Worm (Caenorhabditis elegans) whole organism, L3 larva: ENCODE results near the gene F44G4.6.

ENCODE experiments used
- R02D3.7 ChIP-seq: fragments of 150-350 bp; optimal IDR thresholded peaks from 2 replicates; lab custom pipeline; 2014; ENCODE audit warnings: missing biosample characterization, missing genetic modification characterization
- ZK546.5 ChIP-seq: sonication (generic microtip); optimal IDR thresholded peaks from 2 replicates; lab custom pipeline; 2017; ENCODE audit warnings: missing biosample characterization, missing genetic modification characterization
- aly-2 ChIP-seq: fragments of 150-350 bp; optimal IDR thresholded peaks from 2 replicates; lab custom pipeline; 2014; ENCODE audit warnings: missing biosample characterization, missing genetic modification characterization
- ama-1 ChIP-seq: fragments of 150-350 bp; optimal IDR thresholded peaks from 2 replicates; lab custom pipeline; 2018
- ceh-16 ChIP-seq: sonication (generic microtip); optimal IDR thresholded peaks from 2 replicates; lab custom pipeline; 2017; ENCODE audit warnings: missing biosample characterization, missing genetic modification characterization
- ceh-28 ChIP-seq: fragments of 150-350 bp; optimal IDR thresholded peaks from 2 replicates; lab custom pipeline; 2014; ENCODE audit warnings: missing biosample characterization, missing genetic modification reagents, missing genetic modification characterization
- ceh-82 ChIP-seq: fragments of 150-350 bp; optimal IDR thresholded peaks from 2 replicates; lab custom pipeline; 2014; ENCODE audit warnings: missing biosample characterization, missing genetic modification characterization
- ceh-9 ChIP-seq: sonication (generic microtip); optimal IDR thresholded peaks from 2 replicates; lab custom pipeline; 2018; ENCODE audit warnings: missing biosample characterization, missing genetic modification characterization
- daf-12 ChIP-seq: fragments of 150-350 bp; optimal IDR thresholded peaks from 2 replicates; lab custom pipeline; 2014; ENCODE audit warnings: missing biosample characterization, missing genetic modification reagents, missing genetic modification characterization
- egl-27 ChIP-seq: sonication (generic microtip); optimal IDR thresholded peaks from 4 replicates; lab custom pipeline; 2017; ENCODE audit warnings: missing biosample characterization, missing genetic modification reagents, missing genetic modification characterization
- egl-5 ChIP-seq: fragments of 150-350 bp; optimal IDR thresholded peaks from 2 replicates; lab custom pipeline; 2017; ENCODE audit warnings: missing biosample characterization, missing genetic modification reagents, missing genetic modification characterization, inconsistent platforms
- elt-1 ChIP-seq: fragments of 150-350 bp; optimal IDR thresholded peaks from 2 replicates; lab custom pipeline; 2014; ENCODE audit warnings: missing biosample characterization, missing genetic modification characterization
- elt-2 ChIP-seq: sonication (generic microtip); optimal IDR thresholded peaks from 2 replicates; lab custom pipeline; 2016; ENCODE audit warnings: missing genetic modification reagents, mild to moderate bottlenecking, missing genetic modification characterization, missing compliant biosample characterization
- elt-3 ChIP-seq, 3 experiments: fragments of 150-350 bp in 1 of 3; sonication (generic microtip) in 2 of 3; optimal IDR thresholded peaks; 2 replicates in 2 of 3; 4 replicates in 1 of 3; lab custom pipeline; 2014 to 2017; ENCODE audit warnings: missing biosample characterization in 3 of 3, missing genetic modification characterization in 3 of 3
- eor-1 ChIP-seq, 2 experiments: fragments of 150-350 bp; optimal IDR thresholded peaks; 2 replicates each; lab custom pipeline; 2014 to 2018; ENCODE audit warnings: missing biosample characterization in 2 of 2, missing genetic modification characterization in 2 of 2
- fkh-10 ChIP-seq: sonication (generic microtip); optimal IDR thresholded peaks from 2 replicates; lab custom pipeline; 2017; ENCODE audit warnings: missing biosample characterization, missing genetic modification reagents, missing genetic modification characterization
- fkh-2 ChIP-seq: fragments of 150-350 bp; optimal IDR thresholded peaks from 2 replicates; lab custom pipeline; 2014; ENCODE audit warnings: missing biosample characterization, missing genetic modification reagents, missing genetic modification characterization
- fos-1 ChIP-seq: fragments of 150-350 bp; optimal IDR thresholded peaks from 2 replicates; lab custom pipeline; 2014; ENCODE audit warnings: missing biosample characterization, missing genetic modification characterization
- hmg-11 ChIP-seq: sonication (generic microtip); optimal IDR thresholded peaks from 2 replicates; lab custom pipeline; 2016; ENCODE audit warnings: missing genetic modification characterization, missing compliant biosample characterization
- jun-1 ChIP-seq: fragments of 150-350 bp; optimal IDR thresholded peaks from 2 replicates; lab custom pipeline; 2014; ENCODE audit warnings: missing biosample characterization, missing genetic modification reagents, missing genetic modification characterization
- lin-15B ChIP-seq: fragments of 150-350 bp; optimal IDR thresholded peaks from 2 replicates; lab custom pipeline; 2014; ENCODE audit warnings: missing biosample characterization, missing genetic modification characterization
- lin-39 ChIP-seq: fragments of 150-350 bp; optimal IDR thresholded peaks from 2 replicates; lab custom pipeline; 2018; ENCODE audit warnings: missing biosample characterization, missing genetic modification reagents, missing genetic modification characterization
- lsy-12 ChIP-seq: sonication (generic microtip); optimal IDR thresholded peaks from 2 replicates; lab custom pipeline; 2016; ENCODE audit warnings: mild to moderate bottlenecking, missing genetic modification characterization, missing compliant biosample characterization
- mdl-1 ChIP-seq: fragments of 150-350 bp; optimal IDR thresholded peaks from 2 replicates; lab custom pipeline; 2014; ENCODE audit warnings: missing biosample characterization, missing genetic modification characterization
- mml-1 ChIP-seq: fragments of 150-350 bp; sonication (generic microtip); optimal IDR thresholded peaks from 3 replicates; lab custom pipeline; 2014; ENCODE audit warnings: missing biosample characterization, missing genetic modification characterization
- nfya-1 ChIP-seq: sonication (generic microtip); optimal IDR thresholded peaks from 2 replicates; lab custom pipeline; 2017; ENCODE audit warnings: missing genetic modification characterization, mild to moderate bottlenecking, missing compliant biosample characterization, antibody characterized with exemption, moderate library complexity; ENCODE audit not compliant: insufficient read depth
- nhr-11 ChIP-seq: fragments of 150-350 bp; optimal IDR thresholded peaks from 2 replicates; lab custom pipeline; 2014; ENCODE audit warnings: missing biosample characterization, missing genetic modification characterization
- nhr-12 ChIP-seq: fragments of 150-350 bp; optimal IDR thresholded peaks from 2 replicates; lab custom pipeline; 2014; ENCODE audit warnings: missing biosample characterization, missing genetic modification characterization
- nhr-23 ChIP-seq: fragments of 150-350 bp; optimal IDR thresholded peaks from 2 replicates; lab custom pipeline; 2014; ENCODE audit warnings: missing biosample characterization, missing genetic modification reagents, missing genetic modification characterization
- nhr-237 ChIP-seq: fragments of 150-350 bp; optimal IDR thresholded peaks from 2 replicates; lab custom pipeline; 2014; ENCODE audit warnings: missing biosample characterization, missing genetic modification characterization
- nhr-25 ChIP-seq: sonication (generic microtip); optimal IDR thresholded peaks from 2 replicates; lab custom pipeline; 2017; ENCODE audit warnings: missing biosample characterization, missing genetic modification characterization
- nhr-28 ChIP-seq: fragments of 150-350 bp; optimal IDR thresholded peaks from 2 replicates; lab custom pipeline; 2014; ENCODE audit warnings: missing biosample characterization, missing genetic modification characterization
- nhr-43 ChIP-seq: sonication (generic microtip); optimal IDR thresholded peaks from 2 replicates; lab custom pipeline; 2016; ENCODE audit warnings: mild to moderate bottlenecking, missing genetic modification characterization, missing compliant biosample characterization; ENCODE audit not compliant: poor library complexity, severe bottlenecking
- nhr-67 ChIP-seq: fragments of 150-350 bp; optimal IDR thresholded peaks from 2 replicates; lab custom pipeline; 2014; ENCODE audit warnings: missing biosample characterization, missing genetic modification characterization
- nhr-76 ChIP-seq: fragments of 150-350 bp; sonication (generic microtip); optimal IDR thresholded peaks from 5 replicates; lab custom pipeline; 2014; ENCODE audit warnings: missing biosample characterization, missing genetic modification characterization
- nhr-77 ChIP-seq: fragments of 150-350 bp; optimal IDR thresholded peaks from 2 replicates; lab custom pipeline; 2014; ENCODE audit warnings: missing biosample characterization, missing genetic modification characterization
- pha-4 ChIP-seq: fragments of 150-350 bp; optimal IDR thresholded peaks from 2 replicates; lab custom pipeline; 2014; ENCODE audit warnings: missing biosample characterization, missing genetic modification reagents, missing genetic modification characterization
- pqm-1 ChIP-seq: fragments of 150-350 bp; optimal IDR thresholded peaks from 2 replicates; lab custom pipeline; 2017; ENCODE audit warnings: missing biosample characterization, missing genetic modification characterization, inconsistent platforms
- sea-2 ChIP-seq: fragments of 150-350 bp; sonication (generic microtip); optimal IDR thresholded peaks from 4 replicates; lab custom pipeline; 2014; ENCODE audit warnings: missing biosample characterization, missing genetic modification reagents, missing genetic modification characterization
- skn-1 ChIP-seq: fragments of 150-350 bp; optimal IDR thresholded peaks from 2 replicates; lab custom pipeline; 2014; ENCODE audit warnings: missing biosample characterization, missing genetic modification characterization
- snpc-4 ChIP-seq: fragments of 150-350 bp; optimal IDR thresholded peaks from 2 replicates; lab custom pipeline; 2014; ENCODE audit warnings: missing biosample characterization, missing genetic modification characterization
- tbx-2 ChIP-seq: sonication (generic microtip); optimal IDR thresholded peaks from 2 replicates; lab custom pipeline; 2016; ENCODE audit warnings: mild to moderate bottlenecking, missing genetic modification characterization, missing compliant biosample characterization
- unc-39 ChIP-seq: sonication (generic microtip); optimal IDR thresholded peaks from 4 replicates; lab custom pipeline; 2017; ENCODE audit warnings: missing biosample characterization, missing genetic modification characterization
- unc-62 ChIP-seq: fragments of 150-350 bp; sonication (generic microtip); optimal IDR thresholded peaks from 4 replicates; lab custom pipeline; 2014; ENCODE audit warnings: missing biosample characterization, missing genetic modification reagents, missing genetic modification characterization
- zag-1 ChIP-seq: fragments of 150-350 bp; optimal IDR thresholded peaks from 2 replicates; lab custom pipeline; 2014; ENCODE audit warnings: missing biosample characterization, missing genetic modification characterization
- ztf-11 ChIP-seq: fragments of 150-350 bp; optimal IDR thresholded peaks from 2 replicates; lab custom pipeline; 2014; ENCODE audit warnings: missing biosample characterization, missing genetic modification characterization
- ztf-4 ChIP-seq: fragments of 150-350 bp; optimal IDR thresholded peaks from 2 replicates; lab custom pipeline; 2014; ENCODE audit warnings: missing biosample characterization, missing genetic modification characterization

The F44G4.6 gene

ce11 chrII:8969251-8970183, 32.1 kb downstream of the F44G4.6 start, which contains the start of the genes szy-20 and C18E9.5 (continued):
- peak; percentile 65 for TF ChIP-seq nhr-43
- TF ChIP-seq ceh-16 = no peak
- peak; percentile 76 for TF ChIP-seq elt-2 (tag; lab: Kevin White, UChicago)
- TF ChIP-seq hmg-11 (tag; lab: Kevin White, UChicago) = peak; percentile 69
- TF ChIP-seq egl-5 = peak; percentile 20
- TF ChIP-seq lin-39 (tag; lab: Kevin White, UChicago) = peak; percentile 70
- peak; percentile 71 for TF ChIP-seq jun-1 (tag; lab: Kevin White, UChicago)
- TF ChIP-seq ceh-82 (tag; lab: Kevin White, UChicago) = peak; percentile 52
- TF ChIP-seq nhr-23 (tag; lab: Kevin White, UChicago) = peak; percentile 71
- no peak for TF ChIP-seq unc-62 (GFP tag; lab: Kevin White, UChicago)
- TF ChIP-seq fos-1 (tag; lab: Kevin White, UChicago) = no peak
- no peak for TF ChIP-seq nhr-76 (tag; lab: Kevin White, UChicago)
- peak; percentile 52 for TF ChIP-seq fkh-10

ce11 chrII:8964835-8965234, 36.8 kb downstream of the F44G4.6 start, which contains the start of the genes ndub-3 and C18E9.2:
ndub-3 (minus strand) TSS chrII:8964890.
C18E9.2 (plus strand) TSS chrII:8965006.
- TF ChIP-seq nhr-237 (no peak), fkh-2 (tag; lab: Kevin White, UChicago) (no peak), unc-62 (GFP tag; lab: Kevin White, UChicago) (no peak), ztf-11 (tag; lab: Kevin White, UChicago) (no peak), nhr-67 (no peak), lin-15B (peak; percentile 62), ceh-28 (peak; percentile 51), fkh-10 (no peak), nhr-11 (no peak), ceh-9 (tag; lab: Kevin White, UChicago) (no peak), eor-1 (tag; optimal IDR thresholded peaks at IDR 0.05; lab: Kevin White, UChicago) (no peak), elt-2 (tag; lab: Kevin White, UChicago) (peak; percentile 5), hmg-11 (tag; lab: Kevin White, UChicago) (peak; percentile 37), R02D3.7 (tag; lab: Kevin White, UChicago) (peak; percentile 85), nhr-76 (tag; lab: Kevin White, UChicago) (no peak), elt-1 (tag; lab: Kevin White, UChicago) (no peak), lsy-12 (no peak), nhr-23 (tag; lab: Kevin White, UChicago) (peak; percentile 13), daf-12 (tag; lab: Kevin White, UChicago) (no peak), pqm-1 (tag; lab: Kevin White, UChicago) (peak; percentile 25), nfya-1 (tag; lab: Kevin White, UChicago) (peak; percentile 64), skn-1 (tag; lab: Kevin White, UChicago) (no peak), unc-39 (tag; lab: Kevin White, UChicago) (no peak), ZK546.5 (tag; lab: Kevin White, UChicago) (no peak), ceh-82 (tag; lab: Kevin White, UChicago) (no peak), nhr-12 (tag; lab: Kevin White, UChicago) (no peak), lin-39 (tag; lab: Kevin White, UChicago) (peak; percentile 75), pha-4 (tag; lab: Kevin White, UChicago) (no peak), nhr-43 (no peak), fos-1 (tag; lab: Kevin White, UChicago) (no peak), nhr-25 (tag; lab: Kevin White, UChicago) (peak; percentile 44), zag-1 (tag; lab: Kevin White, UChicago) (no peak), sea-2 (GFP tag; lab: Kevin White, UChicago) (no peak), jun-1 (tag; lab: Kevin White, UChicago) (no peak), aly-2 (no peak), egl-5 (no peak), snpc-4 (no peak), mdl-1 (tag; lab: Kevin White, UChicago) (no peak), egl-27 (tag; lab: Kevin White, UChicago) (no peak), ama-1 (lab: Kevin White, UChicago) (no peak), ceh-16 (no peak), nhr-28 (tag; lab: Kevin White, UChicago) (no peak), nhr-77 (tag; lab: Kevin White, UChicago) (no peak), ztf-4 (tag; lab: Kevin White, UChicago) (no peak), mml-1 (tag; lab: Kevin White, UChicago) (no peak), elt-3 (tag; optimal IDR thresholded peaks at IDR 0.05; lab: Kevin White, UChicago) (no peak), tbx-2 (tag; lab: Kevin White, UChicago) (no peak)
